Fruit fly (Drosophila melanogaster): Measurements from ENCODE around the gene CG32638.

CG32638 gene

dm6 chrX:13159481-13159880 is 30.9 kb upstream of the CG32638 start, which contains the start of the genes Bap60 and CG12096 (continued):
- TF ChIP-seq CG8765 (GFP tag; IDR thresholded peaks at IDR 0.05) (peak; percentile 70), dmrt99B (tag; optimal IDR thresholded peaks at IDR 0.05) (peak; percentile 67), Atf3 (GFP tag; optimal IDR thresholded peaks at IDR 0.05) (peak; percentile 46), CG6854 (GFP tag; optimal IDR thresholded peaks at IDR 0.05) (no peak), Blimp-1 (GFP tag; optimal IDR thresholded peaks at IDR 0.05) (peak; percentile 55), nom (GFP tag; optimal IDR thresholded peaks at IDR 0.05) (no peak), Bteb2 (GFP tag; optimal IDR thresholded peaks at IDR 0.05) (peak; percentile 48), CG2129 (GFP tag; IDR thresholded peaks at IDR 0.05; ENCODE audit: partially characterized antibody) (peak; percentile 94), E2f1 (GFP tag; IDR thresholded peaks at IDR 0.05) (peak; percentile 37; the same call in 1 of the 2 replicates), Scr (GFP tag; IDR thresholded peaks at IDR 0.05; ENCODE audit: partially characterized antibody) (peak; percentile 97), eyg (GFP tag; optimal IDR thresholded peaks at IDR 0.05) (peak; percentile 66), hb (GFP tag; IDR thresholded peaks at IDR 0.05; ENCODE audit: partially characterized antibody) (peak; percentile 87), stwl (tag; optimal IDR thresholded peaks at IDR 0.05) (peak; percentile 84), Hmr (GFP tag; optimal IDR thresholded peaks at IDR 0.05) (no peak), Atf-2 (GFP tag; optimal IDR thresholded peaks at IDR 0.05) (peak; percentile 56), CG9437 (GFP tag; optimal IDR thresholded peaks at IDR 0.05) (peak; percentile 77), CG9727 (GFP tag; optimal IDR thresholded peaks at IDR 0.05) (peak; percentile 74), unc-4 (GFP tag; IDR thresholded peaks at IDR 0.05; ENCODE audit: partially characterized antibody) (peak; percentile 95), inv (GFP tag; IDR thresholded peaks at IDR 0.05; ENCODE audit: partially characterized antibody) (peak; percentile 92), NC2β (GFP tag; optimal IDR thresholded peaks at IDR 0.05) (peak; percentile 68), tna (GFP tag; IDR thresholded peaks at IDR 0.05; ENCODE audit: partially characterized antibody) (peak; percentile 70; the same call in 1 of the 2 replicates), CG15696 (tag; optimal IDR thresholded peaks at IDR 0.05) (peak; percentile 78), cad (GFP tag; optimal IDR thresholded peaks at IDR 0.05) (no peak), pan (optimal IDR thresholded peaks at IDR 0.05) (no peak), pan (GFP tag; optimal IDR thresholded peaks at IDR 0.05 in 1 of 2, IDR thresholded peaks at IDR 0.05 in 1 of 2) (peak in 1 of 2 experiments; percentile 37), NfI (GFP tag; optimal IDR thresholded peaks at IDR 0.05) (peak; percentile 74), klu (GFP tag; IDR thresholded peaks at IDR 0.05) (peak; percentile 54; the same call in 1 of the 2 replicates), salm (tag; optimal IDR thresholded peaks at IDR 0.05) (peak; percentile 22), fd3F (GFP tag; optimal IDR thresholded peaks at IDR 0.05) (peak; percentile 51), az2 (GFP tag; optimal IDR thresholded peaks at IDR 0.05) (peak; percentile 61), Lhr (GFP tag; optimal IDR thresholded peaks at IDR 0.05) (peak; percentile 47), Meics (GFP tag; optimal IDR thresholded peaks at IDR 0.05) (peak; percentile 63), H2.0 (GFP tag; IDR thresholded peaks at IDR 0.05) (peak; percentile 30; the same call in 1 of the 2 replicates), bab2 (GFP tag; optimal IDR thresholded peaks at IDR 0.05) (peak; percentile 81), CG10431 (GFP tag; optimal IDR thresholded peaks at IDR 0.05) (peak; percentile 17), ci (GFP tag; IDR thresholded peaks at IDR 0.05) (peak; percentile 68; the same call in 2 of the 3 replicates), lilli (GFP tag; optimal IDR thresholded peaks at IDR 0.05) (peak; percentile 83), CG16815 (GFP tag; optimal IDR thresholded peaks at IDR 0.05) (peak; percentile 58), CG7987 (GFP tag; optimal IDR thresholded peaks at IDR 0.05) (peak; percentile 28), CG11695 (GFP tag; IDR thresholded peaks at IDR 0.05) (0 out of 3 replicates have a peak, but pooled peaks have one; percentile 45), CG34422 (GFP tag; IDR thresholded peaks at IDR 0.05) (peak; percentile 8; the same call in 1 of the 3 replicates), chif (GFP tag; optimal IDR thresholded peaks at IDR 0.05) (peak; percentile 62 to 65), CG1024 (GFP tag; IDR thresholded peaks at IDR 0.05) (no peak), Abd-B (GFP tag; optimal IDR thresholded peaks at IDR 0.05) (peak; percentile 91), CG2712 (tag; optimal IDR thresholded peaks at IDR 0.05) (peak; percentile 82), sob (GFP tag; IDR thresholded peaks at IDR 0.05) (peak; percentile 66; the same call in 1 of the 2 replicates), Asciz (GFP tag; optimal IDR thresholded peaks at IDR 0.05) (no peak), lmd (GFP tag; IDR thresholded peaks at IDR 0.05) (peak; percentile 68), mld (GFP tag; IDR thresholded peaks at IDR 0.05; ENCODE audit: partially characterized antibody) (peak; percentile 88; the same call in 2 of the 3 replicates)
